Fruit fly (Drosophila melanogaster): ENCODE results near the gene Hexo1.

The Hexo1 gene

DNA sequence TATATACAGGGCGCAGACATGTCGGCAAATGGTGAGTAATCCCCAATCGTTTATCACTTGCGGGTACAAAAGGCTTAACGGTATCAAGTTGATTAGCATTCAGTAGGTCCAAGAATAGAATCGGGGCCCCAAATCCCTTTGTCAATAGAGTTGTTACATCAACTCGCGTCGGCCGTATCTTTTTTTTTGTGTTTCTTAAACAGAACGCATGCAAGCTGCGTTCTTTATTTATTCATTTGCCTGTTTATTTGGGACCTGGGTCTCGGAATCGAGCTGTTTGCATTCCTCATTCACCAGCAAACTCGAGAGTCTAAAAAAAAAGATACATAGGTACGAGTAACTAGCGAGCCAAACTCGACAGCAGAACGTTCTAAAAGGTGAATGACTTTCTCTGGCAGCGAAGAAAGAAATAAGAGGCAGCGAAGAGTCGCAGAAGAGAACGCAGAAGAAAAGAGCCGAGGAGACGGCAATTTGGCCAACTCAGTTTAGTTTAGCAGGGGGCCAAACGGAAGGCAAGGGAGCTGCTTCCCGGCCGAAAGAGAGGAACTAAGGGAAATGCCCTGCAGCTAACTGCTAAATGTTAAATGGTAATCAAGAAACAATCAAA, 16.2 kb upstream of the Hexo1 start:
- TF ChIP-seq CG14711 (tag; optimal IDR thresholded peaks at IDR 0.05) (no peak), kay (GFP tag; ENCODE audit: borderline replicate concordance) (no peak), CG1620 (GFP tag; optimal IDR thresholded peaks at IDR 0.05) (no peak), Mnt (GFP tag; optimal IDR thresholded peaks at IDR 0.05) (no peak), CG7101 (tag; optimal IDR thresholded peaks at IDR 0.05) (no peak), Crg-1 (GFP tag; optimal IDR thresholded peaks at IDR 0.05) (no peak), Clk (GFP tag; optimal IDR thresholded peaks at IDR 0.05) (no peak), ovo (GFP tag; optimal IDR thresholded peaks at IDR 0.05) (no peak), cnc (optimal IDR thresholded peaks at IDR 0.05) (no peak), CG33017 (tag; optimal IDR thresholded peaks at IDR 0.05) (no peak), toe (GFP tag; optimal IDR thresholded peaks at IDR 0.05) (no peak), Hr96 (GFP tag; optimal IDR thresholded peaks at IDR 0.05) (no peak), CG12768 (GFP tag; optimal IDR thresholded peaks at IDR 0.05) (no peak), bab1 (GFP tag; optimal IDR thresholded peaks at IDR 0.05) (no peak), cic (GFP tag; optimal IDR thresholded peaks at IDR 0.05) (no peak), pad (GFP tag; optimal IDR thresholded peaks at IDR 0.05) (no peak)

DNA sequence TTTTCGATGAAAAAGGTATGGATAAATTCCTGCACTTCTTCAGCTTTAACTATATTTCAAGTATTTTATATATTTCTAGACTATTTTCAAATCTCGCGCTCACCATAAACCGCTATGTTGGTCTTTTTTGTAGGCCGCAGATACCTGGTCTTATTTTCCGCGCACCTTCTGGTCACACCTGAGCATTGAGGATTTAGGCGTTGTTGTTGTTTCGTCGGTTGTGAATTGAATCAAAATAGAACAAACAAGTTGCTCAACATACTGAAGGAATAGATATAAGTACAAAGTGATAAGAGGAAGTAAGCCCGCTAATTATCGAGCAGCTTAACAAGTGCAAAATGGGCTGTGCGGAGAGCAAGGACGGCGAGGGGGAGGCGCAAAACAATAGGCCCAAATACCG, 10.6 kb upstream of the Hexo1 start, which contains the start of gene Ctl1:
Gene Ctl1, plus strand, starts transcription at position 167 of the 400 bp plus-strand sequence.
- TF ChIP-seq Crg-1 (GFP tag; optimal IDR thresholded peaks at IDR 0.05): no peak
- TF ChIP-seq bab1 (GFP tag; optimal IDR thresholded peaks at IDR 0.05): peak; percentile 23

DNA sequence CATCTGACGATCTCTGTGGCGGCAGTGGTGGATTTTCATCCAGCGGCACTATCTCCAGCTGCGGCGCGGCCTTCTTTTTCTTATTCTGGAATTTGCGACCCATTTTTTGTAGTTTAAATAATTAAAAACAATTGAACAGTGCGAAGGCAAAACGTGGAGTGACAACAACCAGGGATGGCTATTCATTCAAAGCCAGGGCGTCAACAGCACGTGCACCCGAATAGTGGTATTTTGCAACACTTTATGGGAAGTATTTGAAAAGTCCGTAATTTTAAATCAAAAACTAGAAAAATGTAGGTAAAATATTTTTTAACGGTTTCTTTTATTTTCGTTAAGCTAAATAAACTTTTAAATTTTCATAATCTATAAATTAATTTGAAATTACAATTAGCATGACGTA, 5.8 kb upstream of the Hexo1 start, which contains the start of gene CG11583:
Gene CG11583, minus strand, starts transcription at position 191 of the 400 bp plus-strand sequence.
- peak; percentile 26 for TF ChIP-seq ovo (GFP tag; optimal IDR thresholded peaks at IDR 0.05)
- peak; percentile 24 for TF ChIP-seq cic (GFP tag; optimal IDR thresholded peaks at IDR 0.05)
- peak; percentile 21 for TF ChIP-seq bab1 (GFP tag; optimal IDR thresholded peaks at IDR 0.05)
- TF ChIP-seq toe (GFP tag; optimal IDR thresholded peaks at IDR 0.05): peak; percentile 63
- TF ChIP-seq Mnt (GFP tag; optimal IDR thresholded peaks at IDR 0.05): peak; percentile 100
- peak; percentile 52 for TF ChIP-seq CG12768 (GFP tag; optimal IDR thresholded peaks at IDR 0.05)
- peak; percentile 19 for TF ChIP-seq CG7045 (GFP tag; optimal IDR thresholded peaks at IDR 0.05)
- no peak for TF ChIP-seq tj (GFP tag; optimal IDR thresholded peaks at IDR 0.05)
- no peak for TF ChIP-seq kay (GFP tag; ENCODE audit: borderline replicate concordance)
- no peak for TF ChIP-seq Clk (GFP tag; optimal IDR thresholded peaks at IDR 0.05)
- TF ChIP-seq CG1620 (GFP tag; optimal IDR thresholded peaks at IDR 0.05): peak; percentile 76
- TF ChIP-seq Hr96 (GFP tag; optimal IDR thresholded peaks at IDR 0.05): no peak
- peak; percentile 7 for TF ChIP-seq CG33017 (tag; optimal IDR thresholded peaks at IDR 0.05)
- TF ChIP-seq cnc (optimal IDR thresholded peaks at IDR 0.05): no peak
- peak; percentile 64 for TF ChIP-seq Crg-1 (GFP tag; optimal IDR thresholded peaks at IDR 0.05)
- TF ChIP-seq CG14711 (tag; optimal IDR thresholded peaks at IDR 0.05): peak; percentile 53
- TF ChIP-seq CG5204 (GFP tag; optimal IDR thresholded peaks at IDR 0.05): no peak
- no peak for TF ChIP-seq CG11617 (GFP tag; optimal IDR thresholded peaks at IDR 0.05)
- TF ChIP-seq pad (GFP tag; optimal IDR thresholded peaks at IDR 0.05): peak; percentile 57
- peak; percentile 72 for TF ChIP-seq CG7101 (tag; optimal IDR thresholded peaks at IDR 0.05)

DNA sequence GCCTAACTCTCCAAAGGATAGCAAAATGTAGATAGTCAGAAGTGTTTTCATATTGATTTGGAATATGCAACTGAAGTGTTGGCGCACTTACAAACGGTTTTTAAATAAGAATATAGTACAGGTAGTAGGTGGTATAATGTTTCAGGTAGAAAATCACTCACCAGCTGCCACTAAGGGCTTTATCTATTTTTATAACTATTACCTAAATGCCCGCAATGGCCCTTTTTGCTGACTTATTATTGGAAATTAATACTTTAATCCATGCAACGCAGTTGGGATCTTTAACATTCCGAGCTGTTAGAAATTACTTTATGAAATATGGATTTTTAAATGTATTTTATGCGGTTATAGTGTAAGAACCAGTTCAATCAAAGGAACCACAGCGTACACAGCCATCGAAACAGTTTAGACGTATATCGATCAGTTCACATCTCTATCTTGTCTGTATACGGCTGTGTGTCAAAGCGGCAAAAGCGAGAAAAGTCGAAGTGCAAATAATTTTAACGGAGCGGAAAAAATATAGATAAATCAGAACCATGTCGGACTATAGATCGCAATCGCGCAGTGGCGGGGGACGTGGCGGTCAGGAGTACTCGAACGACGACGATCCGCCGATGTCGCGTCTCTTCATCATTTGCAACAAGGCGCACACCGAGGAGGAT, 4.9 kb upstream of the Hexo1 start, which contains the start of the genes srw and CG1316:
Gene srw, minus strand, starts transcription at position 51 of the 662 bp plus-strand sequence.
Gene CG1316, plus strand, starts transcription at position 424 of the 662 bp plus-strand sequence.
- TF ChIP-seq tj (GFP tag; optimal IDR thresholded peaks at IDR 0.05): no peak
- no peak for TF ChIP-seq toe (GFP tag; optimal IDR thresholded peaks at IDR 0.05)
- TF ChIP-seq CG7045 (GFP tag; optimal IDR thresholded peaks at IDR 0.05): no peak
- no peak for TF ChIP-seq kay (GFP tag; ENCODE audit: borderline replicate concordance)
- TF ChIP-seq ovo (GFP tag; optimal IDR thresholded peaks at IDR 0.05): no peak
- TF ChIP-seq Hr96 (GFP tag; optimal IDR thresholded peaks at IDR 0.05): no peak
- TF ChIP-seq Clk (GFP tag; optimal IDR thresholded peaks at IDR 0.05): no peak
- no peak for TF ChIP-seq CG14711 (tag; optimal IDR thresholded peaks at IDR 0.05)
- peak; percentile 41 for TF ChIP-seq Mnt (GFP tag; optimal IDR thresholded peaks at IDR 0.05)
- no peak for TF ChIP-seq cic (GFP tag; optimal IDR thresholded peaks at IDR 0.05)
- TF ChIP-seq CG1620 (GFP tag; optimal IDR thresholded peaks at IDR 0.05): no peak
- TF ChIP-seq bab1 (GFP tag; optimal IDR thresholded peaks at IDR 0.05): peak; percentile 53
- no peak for TF ChIP-seq CG33017 (tag; optimal IDR thresholded peaks at IDR 0.05)
- no peak for TF ChIP-seq CG5204 (GFP tag; optimal IDR thresholded peaks at IDR 0.05)
- TF ChIP-seq CG7101 (tag; optimal IDR thresholded peaks at IDR 0.05): no peak
- no peak for TF ChIP-seq pad (GFP tag; optimal IDR thresholded peaks at IDR 0.05)
- TF ChIP-seq cnc (optimal IDR thresholded peaks at IDR 0.05): no peak
- TF ChIP-seq Crg-1 (GFP tag; optimal IDR thresholded peaks at IDR 0.05): no peak
- no peak for TF ChIP-seq CG11617 (GFP tag; optimal IDR thresholded peaks at IDR 0.05)
- peak; percentile 32 for TF ChIP-seq CG12768 (GFP tag; optimal IDR thresholded peaks at IDR 0.05)

DNA sequence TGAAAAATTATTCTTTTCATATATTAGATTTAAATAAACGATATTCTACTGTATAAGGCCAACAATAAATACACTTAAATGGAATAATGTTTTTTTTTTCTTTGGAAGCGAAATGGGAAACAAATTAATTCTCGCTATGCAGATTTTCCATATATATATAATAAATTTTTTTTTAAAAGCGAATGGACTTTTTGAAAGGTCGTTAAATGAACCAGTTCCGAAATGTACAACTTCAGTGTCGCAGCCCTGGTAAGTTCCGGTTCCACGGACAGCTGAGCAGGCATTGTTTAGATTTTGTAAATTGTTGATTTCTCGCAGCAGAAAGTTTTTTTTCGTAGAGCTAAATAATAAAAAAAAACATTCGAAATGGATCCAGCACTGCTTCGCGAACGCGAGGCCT, 1.7 kb upstream of the Hexo1 start, which contains the start of gene TfIIEbeta:
Gene TfIIEbeta, plus strand, starts transcription at position 255 of the 400 bp plus-strand sequence.
- peak; percentile 38 for TF ChIP-seq tj (GFP tag; optimal IDR thresholded peaks at IDR 0.05)
- peak; percentile 17 for TF ChIP-seq CG14711 (tag; optimal IDR thresholded peaks at IDR 0.05)
- TF ChIP-seq bab1 (GFP tag; optimal IDR thresholded peaks at IDR 0.05): peak; percentile 14
- no peak for TF ChIP-seq CG1620 (GFP tag; optimal IDR thresholded peaks at IDR 0.05)
- no peak for TF ChIP-seq CG7101 (tag; optimal IDR thresholded peaks at IDR 0.05)

DNA sequence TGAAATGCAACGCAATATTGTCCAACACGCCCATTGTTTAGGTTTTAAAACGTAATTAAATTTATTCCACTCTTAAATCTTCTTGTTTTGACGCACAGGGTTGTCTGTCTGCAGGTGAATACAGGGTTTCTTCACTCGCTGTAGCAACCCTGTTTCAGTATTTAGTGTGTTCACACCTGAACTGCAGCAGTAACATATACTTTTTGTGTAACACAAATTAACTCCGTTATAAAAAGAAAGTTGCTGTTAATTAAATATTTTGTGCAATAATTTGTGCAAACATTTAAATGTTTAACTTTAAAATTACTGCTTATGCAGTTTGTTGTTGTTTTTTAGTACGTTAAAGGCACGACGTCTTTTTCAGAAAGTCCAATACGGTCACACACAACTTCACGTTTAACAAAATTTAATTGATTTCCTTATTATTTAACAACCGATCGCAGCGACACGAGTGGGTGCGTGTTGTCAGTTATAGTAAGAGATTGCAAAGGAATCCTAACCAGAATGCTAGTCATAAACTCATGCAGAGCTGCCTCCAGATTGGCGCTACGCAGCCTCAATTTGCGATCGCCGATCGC, 3.8 kb downstream of the Hexo1 start, which contains the start of the genes CG15012 and Fdx2:
Gene CG15012, minus strand, starts transcription at position 127 of the 578 bp plus-strand sequence.
Gene Fdx2, plus strand, starts transcription at position 363 of the 578 bp plus-strand sequence.
- TF ChIP-seq CG14711 (tag; optimal IDR thresholded peaks at IDR 0.05) (peak; percentile 100), CG5204 (GFP tag; optimal IDR thresholded peaks at IDR 0.05) (no peak), Mnt (GFP tag; optimal IDR thresholded peaks at IDR 0.05) (peak; percentile 73), cnc (optimal IDR thresholded peaks at IDR 0.05) (no peak), CG1620 (GFP tag; optimal IDR thresholded peaks at IDR 0.05) (peak; percentile 24), CG7101 (tag; optimal IDR thresholded peaks at IDR 0.05) (peak; percentile 8), kay (GFP tag; ENCODE audit: borderline replicate concordance) (no peak), pad (GFP tag; optimal IDR thresholded peaks at IDR 0.05) (peak; percentile 4), tj (GFP tag; optimal IDR thresholded peaks at IDR 0.05) (peak; percentile 17), bab1 (GFP tag; optimal IDR thresholded peaks at IDR 0.05) (peak; percentile 12)
